Fruit fly (Drosophila melanogaster): ENCODE measurements around the gene Pgant35A.

dm6 chr2L:14351441-14352127 lies 7.5 kb upstream of the Pgant35A start, which contains the start of gene CG43052:
- TF ChIP-seq CG13204 (GFP tag; optimal IDR thresholded peaks at IDR 0.05), result no peak
- TF ChIP-seq gl (tag; optimal IDR thresholded peaks at IDR 0.05), result no peak
- TF ChIP-seq CG10348 (GFP tag; IDR thresholded peaks at IDR 0.05), result no peak
- TF ChIP-seq rn (GFP tag; IDR thresholded peaks at IDR 0.05), result no peak
- TF ChIP-seq CG34367 (tag; optimal IDR thresholded peaks at IDR 0.05), result no peak
- TF ChIP-seq Pif1A (GFP tag; optimal IDR thresholded peaks at IDR 0.05), result no peak
- TF ChIP-seq CG4496 (GFP tag; IDR thresholded peaks at IDR 0.05), result no peak
- no peak for TF ChIP-seq D1 (tag; optimal IDR thresholded peaks at IDR 0.05)
- TF ChIP-seq fd96Ca (GFP tag; IDR thresholded peaks at IDR 0.05), result no peak
- TF ChIP-seq CG17806 (tag; optimal IDR thresholded peaks at IDR 0.05), result no peak
- TF ChIP-seq Ets98B (GFP tag; IDR thresholded peaks at IDR 0.05), result no peak

All from whole organism, pupa.